Worm (Caenorhabditis elegans): ENCODE results near the gene srx-128.

DNA sequence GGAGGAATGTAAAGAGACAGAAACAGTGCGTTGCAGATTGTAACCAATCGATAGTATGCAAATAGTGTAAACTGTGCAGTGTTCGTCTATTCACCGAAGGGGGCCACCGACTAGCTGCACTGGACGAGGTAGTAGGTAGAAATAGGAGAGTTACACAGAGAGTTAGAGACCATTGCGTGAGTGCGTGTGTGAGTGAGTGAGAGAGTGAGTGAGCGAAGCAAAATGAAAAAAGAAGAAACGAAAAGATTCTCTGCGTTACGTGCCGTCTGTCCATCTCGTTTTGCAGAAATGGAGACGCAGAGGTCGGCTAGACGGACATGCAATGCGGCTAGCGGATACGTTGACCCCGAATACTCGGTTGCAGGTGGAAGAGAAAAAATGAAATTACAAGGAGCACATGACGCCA lies 28.8 kb upstream of the srx-128 start:
- TF ChIP-seq lin-39 (tag; optimal IDR thresholded peaks at IDR 0.05) (no peak), nhr-76 (tag; optimal IDR thresholded peaks at IDR 0.05) (no peak), jun-1 (tag; optimal IDR thresholded peaks at IDR 0.05) (peak; percentile 42), nhr-237 (tag; optimal IDR thresholded peaks at IDR 0.05) (no peak), skn-1 (tag; optimal IDR thresholded peaks at IDR 0.05) (no peak), elt-2 (tag; optimal IDR thresholded peaks at IDR 0.05) (peak; percentile 65), pha-4 (tag; optimal IDR thresholded peaks at IDR 0.05) (no peak), pqm-1 (tag; optimal IDR thresholded peaks at IDR 0.05) (peak; percentile 6), nfya-1 (tag; optimal IDR thresholded peaks at IDR 0.05; ENCODE audit: insufficient read depth) (peak; percentile 82), ceh-82 (tag; optimal IDR thresholded peaks at IDR 0.05) (no peak)

Data from whole organism, L3 larva.